Worm (Caenorhabditis elegans) whole organism, midembryonic: ENCODE measurements around the gene M03E7.2.

Experiments used
- T22C8.4 ChIP-seq: fragments of 200-800 bp; sonication (Bioruptor generic); IDR thresholded peaks from 2 replicates; pipeline ENCODE4 v1.3.6; 2022; ENCODE audit warnings: missing genetic modification characterization, missing compliant biosample characterization
- cog-1 ChIP-seq: sonication (generic microtip); optimal IDR thresholded peaks from 2 replicates; lab custom pipeline; 2016; ENCODE audit warnings: missing genetic modification characterization, missing compliant biosample characterization
- flt-1 ChIP-seq: fragments of 200-800 bp; sonication (Bioruptor generic); IDR thresholded peaks from 2 replicates; pipeline ENCODE4 v1.3.6; 2022; ENCODE audit warnings: missing genetic modification characterization, missing compliant biosample characterization
- klf-2 ChIP-seq: fragments of 200-800 bp; sonication (Bioruptor generic); conservative IDR thresholded peaks from 2 replicates; pipeline ENCODE4 v1.3.6; 2022; ENCODE audit warnings: missing genetic modification reagents, missing genetic modification characterization, missing compliant biosample characterization
- ref-1 ChIP-seq: fragments of 200-800 bp; sonication (Bioruptor generic); conservative IDR thresholded peaks from 2 replicates; pipeline ENCODE4 v1.3.6; 2022; ENCODE audit warnings: missing genetic modification reagents, missing genetic modification characterization, missing compliant biosample characterization
- tab-1 ChIP-seq: fragments of 200-800 bp; sonication (Bioruptor generic); IDR thresholded peaks from 2 replicates; pipeline ENCODE4 v1.3.6; 2022; ENCODE audit warnings: missing genetic modification characterization, missing compliant biosample characterization
- ztf-23 ChIP-seq: fragments of 200-800 bp; sonication (Bioruptor generic); IDR thresholded peaks from 2 replicates; pipeline ENCODE4 v1.3.6; 2022; ENCODE audit warnings: missing genetic modification reagents, missing genetic modification characterization, missing compliant biosample characterization

DNA sequence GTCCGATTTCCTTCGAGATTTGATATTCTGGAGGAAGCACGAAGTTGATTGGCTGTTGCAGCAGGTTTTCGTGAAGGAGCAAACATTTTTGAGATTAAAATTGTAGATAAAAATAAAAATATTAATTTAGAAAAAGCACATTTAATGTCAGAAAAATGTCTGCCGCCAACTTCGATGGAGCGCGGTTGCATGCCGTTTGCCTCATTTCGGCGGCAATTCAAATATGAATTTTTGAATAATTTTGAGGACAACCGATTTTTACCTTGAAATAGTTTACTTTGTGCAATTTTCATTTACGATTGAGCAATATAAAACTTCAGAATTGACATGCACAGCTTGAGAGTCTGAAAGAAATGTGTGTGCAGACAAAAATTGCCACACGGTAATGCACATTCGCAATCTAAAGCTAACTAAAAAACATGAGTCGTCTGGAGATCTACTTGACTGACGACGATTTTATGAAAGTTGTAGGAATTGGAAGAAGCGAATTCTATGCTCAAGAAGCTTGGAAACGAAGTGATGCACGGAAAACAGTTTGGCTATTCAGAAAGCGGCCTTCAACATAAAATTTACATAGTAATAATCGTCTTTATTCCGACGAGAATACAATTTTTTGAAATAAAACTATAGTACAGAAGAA lies 20.9 kb upstream of the M03E7.2 start, which contains the start of gene zhit-1:
- no peak for TF ChIP-seq klf-2
- TF ChIP-seq ref-1, result no peak
- no peak for TF ChIP-seq ztf-23 (GFP tag; lab: Robert Waterston, UW)
- TF ChIP-seq tab-1, result no peak
- TF ChIP-seq flt-1, result no peak
- no peak for TF ChIP-seq cog-1
- TF ChIP-seq T22C8.4, result no peak
